Fruit fly (Drosophila melanogaster) whole organism, embryonic: ENCODE measurements around the gene Ptp10D.

Experiments
- BtbVII ChIP-seq: fragments of 200-800 bp; sonication (Bioruptor generic); optimal IDR thresholded peaks from 3 replicates; lab custom pipeline; 2017; ENCODE audit warnings: missing biosample characterization, mild to moderate bottlenecking, missing genetic modification characterization
- Bteb2 ChIP-seq: fragments of 200-800 bp; sonication (Bioruptor generic); optimal IDR thresholded peaks from 2 replicates; lab custom pipeline; 2016; ENCODE audit warnings: missing biosample characterization, missing genetic modification characterization
- C15 ChIP-seq: fragments of 200-800 bp; sonication (Bioruptor generic); IDR thresholded peaks from 3 replicates; pipeline ENCODE4 v1.3.6; 2022; ENCODE audit warnings: missing biosample characterization, missing genetic modification characterization
- CG15011 ChIP-seq: fragments of 200-800 bp; sonication (Bioruptor generic); optimal IDR thresholded peaks from 3 replicates; lab custom pipeline; 2018; ENCODE audit warnings: missing biosample characterization, mild to moderate bottlenecking, missing genetic modification characterization
- CG15514 ChIP-seq: fragments of 200-800 bp; sonication (Bioruptor generic); optimal IDR thresholded peaks from 3 replicates; lab custom pipeline; 2017; ENCODE audit warnings: missing biosample characterization, missing genetic modification characterization, mild to moderate bottlenecking, moderate library complexity, missing genetic modification reagents
- CG1602 ChIP-seq: fragments of 200-800 bp; sonication (Bioruptor generic); optimal IDR thresholded peaks from 3 replicates; lab custom pipeline; 2016; ENCODE audit warnings: missing biosample characterization, missing genetic modification characterization
- CG16863 ChIP-seq: fragments of 200-800 bp; sonication (Bioruptor generic); optimal IDR thresholded peaks from 3 replicates; lab custom pipeline; 2016; ENCODE audit warnings: missing biosample characterization, missing genetic modification characterization
- CG17186 ChIP-seq: fragments of 200-800 bp; sonication (Bioruptor generic); optimal IDR thresholded peaks from 3 replicates; lab custom pipeline; 2017; ENCODE audit warnings: missing biosample characterization, missing genetic modification reagents, missing genetic modification characterization
- CG2199 ChIP-seq: fragments of 200-800 bp; sonication (Bioruptor generic); IDR thresholded peaks from 3 replicates; pipeline ENCODE4 v1.3.6; 2022; ENCODE audit warnings: missing biosample characterization, missing genetic modification characterization
- CG2712 ChIP-seq: fragments of 200-800 bp; optimal IDR thresholded peaks from 3 replicates; lab custom pipeline; 2019; ENCODE audit warnings: missing biosample characterization, mild to moderate bottlenecking, missing genetic modification characterization, moderate library complexity
- CG2875 ChIP-seq: fragments of 200-800 bp; sonication (Bioruptor generic); optimal IDR thresholded peaks from 2 replicates; lab custom pipeline; 2017; ENCODE audit warnings: missing biosample characterization, mild to moderate bottlenecking, missing genetic modification characterization, missing genetic modification reagents
- CG3847 ChIP-seq: fragments of 200-800 bp; sonication (Bioruptor generic); IDR thresholded peaks from 2 replicates; pipeline ENCODE4 v1.3.6; 2022; ENCODE audit warnings: missing biosample characterization, missing genetic modification characterization
- CG4730 ChIP-seq: fragments of 200-800 bp; sonication (Bioruptor generic); IDR thresholded peaks from 2 replicates; pipeline ENCODE4 v1.3.6; 2022; ENCODE audit warnings: missing biosample characterization, missing genetic modification characterization
- CG4854 ChIP-seq: fragments of 200-800 bp; sonication (Bioruptor generic); optimal IDR thresholded peaks from 2 replicates; lab custom pipeline; 2016; ENCODE audit warnings: missing biosample characterization, missing genetic modification characterization, inconsistent platforms
- CG6654 ChIP-seq: fragments of 200-800 bp; sonication (Bioruptor generic); optimal IDR thresholded peaks from 2 replicates; lab custom pipeline; 2017; ENCODE audit warnings: missing biosample characterization, mild to moderate bottlenecking, missing genetic modification characterization
- CG6689 ChIP-seq: fragments of 200-800 bp; sonication (Bioruptor generic); IDR thresholded peaks from 2 replicates; pipeline ENCODE4 v1.3.6; 2022; ENCODE audit warnings: missing biosample characterization, missing genetic modification characterization
- CG7556 ChIP-seq: fragments of 200-800 bp; sonication (Bioruptor generic); optimal IDR thresholded peaks from 2 replicates; lab custom pipeline; 2017; ENCODE audit warnings: missing biosample characterization, mild to moderate bottlenecking, missing genetic modification characterization
- CG8388 ChIP-seq: fragments of 200-800 bp; sonication (Bioruptor generic); optimal IDR thresholded peaks from 2 replicates; lab custom pipeline; 2019; ENCODE audit warnings: missing biosample characterization, mild to moderate bottlenecking, missing genetic modification characterization, moderate library complexity
- CG8924 ChIP-seq: fragments of 200-800 bp; optimal IDR thresholded peaks from 3 replicates; lab custom pipeline; 2019; ENCODE audit warnings: missing biosample characterization, mild to moderate bottlenecking, missing genetic modification characterization, moderate library complexity
- CG9215 ChIP-seq: fragments of 200-800 bp; sonication (Bioruptor generic); IDR thresholded peaks from 2 replicates; pipeline ENCODE4 v1.3.6; 2022; ENCODE audit warnings: missing biosample characterization, missing genetic modification characterization
- CG9932 ChIP-seq: fragments of 200-800 bp; sonication (Bioruptor generic); IDR thresholded peaks from 2 replicates; pipeline ENCODE4 v1.3.6; 2022; ENCODE audit warnings: missing biosample characterization, missing genetic modification characterization
- Dfd ChIP-seq, 2 experiments: fragments of >200 bp; optimal IDR thresholded peaks; 2 replicates each; lab custom pipeline; 2017; ENCODE audit warnings: missing biosample characterization in 2 of 2, missing genetic modification characterization in 2 of 2
- Doc3 ChIP-seq: fragments of 200-800 bp; sonication (Bioruptor generic); IDR thresholded peaks from 3 replicates; pipeline ENCODE4 v1.3.6; 2022; ENCODE audit warnings: missing biosample characterization, missing genetic modification characterization; ENCODE audit not compliant: partially characterized antibody
- Elba2 ChIP-seq: fragments of 200-800 bp; sonication (Bioruptor generic); optimal IDR thresholded peaks from 3 replicates; lab custom pipeline; 2016; ENCODE audit warnings: missing biosample characterization, missing genetic modification characterization
- HLH3B ChIP-seq: fragments of 200-800 bp; sonication (Bioruptor generic); IDR thresholded peaks from 2 replicates; pipeline ENCODE4 v1.3.6; 2022; ENCODE audit warnings: missing biosample characterization, missing genetic modification characterization
- Hmx ChIP-seq: fragments of 200-800 bp; sonication (Bioruptor generic); optimal IDR thresholded peaks from 2 replicates; lab custom pipeline; 2016; ENCODE audit warnings: missing biosample characterization, missing genetic modification characterization
- MTF-1 ChIP-seq: fragments of 200-800 bp; sonication (Bioruptor generic); optimal IDR thresholded peaks from 2 replicates; lab custom pipeline; 2018; ENCODE audit warnings: missing biosample characterization, mild to moderate bottlenecking, missing genetic modification characterization, borderline replicate concordance
- Poxn ChIP-seq: fragments of 200-800 bp; sonication (Bioruptor generic); IDR thresholded peaks from 2 replicates; pipeline ENCODE4 v1.3.6; 2022; ENCODE audit warnings: missing biosample characterization, missing genetic modification characterization
- Scr ChIP-seq: fragments of 200-800 bp; sonication (Bioruptor generic); IDR thresholded peaks from 2 replicates; pipeline ENCODE4 v1.3.6; 2022; ENCODE audit warnings: missing biosample characterization, missing genetic modification characterization; ENCODE audit not compliant: partially characterized antibody
- Sox100B ChIP-seq: fragments of 200-800 bp; sonication (Bioruptor generic); optimal IDR thresholded peaks from 3 replicates; lab custom pipeline; 2018; ENCODE audit warnings: missing biosample characterization, mild to moderate bottlenecking, missing genetic modification characterization
- ase ChIP-seq: fragments of 200-800 bp; sonication (Bioruptor generic); IDR thresholded peaks from 3 replicates; pipeline ENCODE4 v1.3.6; 2022; ENCODE audit warnings: missing biosample characterization, missing genetic modification characterization
- bbx ChIP-seq: fragments of 200-800 bp; sonication (Bioruptor generic); IDR thresholded peaks from 2 replicates; pipeline ENCODE4 v1.3.6; 2022; ENCODE audit warnings: missing biosample characterization, missing genetic modification characterization; ENCODE audit not compliant: partially characterized antibody
- cato ChIP-seq: fragments of 200-800 bp; sonication (Bioruptor generic); optimal IDR thresholded peaks from 2 replicates; lab custom pipeline; 2016; ENCODE audit warnings: missing biosample characterization, missing genetic modification characterization, borderline replicate concordance
- chif ChIP-seq, 2 experiments: fragments of 200-800 bp; sonication (Bioruptor generic); optimal IDR thresholded peaks; 3 replicates each; lab custom pipeline; 2016; ENCODE audit warnings: missing biosample characterization in 2 of 2, missing genetic modification characterization in 2 of 2
- croc ChIP-seq: fragments of 200-800 bp; sonication (Bioruptor generic); conservative IDR thresholded peaks from 3 replicates; pipeline ENCODE4 v1.3.6; 2022; ENCODE audit warnings: missing biosample characterization, missing genetic modification characterization
- fd96Cb ChIP-seq: fragments of 200-800 bp; sonication (Bioruptor generic); optimal IDR thresholded peaks from 2 replicates; lab custom pipeline; 2018; ENCODE audit warnings: missing biosample characterization, mild to moderate bottlenecking, missing genetic modification characterization, moderate library complexity
- h ChIP-seq: fragments of >200 bp; optimal IDR thresholded peaks from 2 replicates; lab custom pipeline; 2017
- jing ChIP-seq: fragments of 200-800 bp; sonication (Bioruptor generic); optimal IDR thresholded peaks from 2 replicates; lab custom pipeline; 2018; ENCODE audit warnings: missing biosample characterization, mild to moderate bottlenecking, missing genetic modification characterization
- lov ChIP-seq, 2 experiments: fragments of 200-800 bp in 1 of 2; fragments of >200 bp in 1 of 2; sonication (Bioruptor generic) in 1 of 2; IDR thresholded peaks in 1 of 2; optimal IDR thresholded peaks in 1 of 2; 2 replicates in 1 of 2; 3 replicates in 1 of 2; pipeline versions ENCODE4 v1.3.6 to Lab custom; 2017 to 2022; ENCODE audit warnings: missing biosample characterization in 1 of 2, missing genetic modification characterization in 1 of 2
- phol ChIP-seq: fragments of 200-800 bp; sonication (Bioruptor generic); optimal IDR thresholded peaks from 3 replicates; lab custom pipeline; 2018; ENCODE audit warnings: missing biosample characterization, mild to moderate bottlenecking, missing genetic modification characterization, moderate library complexity
- rib ChIP-seq: fragments of 200-800 bp; sonication (Bioruptor generic); IDR thresholded peaks from 2 replicates; pipeline ENCODE4 v1.3.6; 2022; ENCODE audit warnings: missing biosample characterization, missing genetic modification characterization
- salm ChIP-seq: fragments of 200-800 bp; sonication (Bioruptor generic); optimal IDR thresholded peaks from 2 replicates; lab custom pipeline; 2018; ENCODE audit warnings: missing biosample characterization, mild to moderate bottlenecking, missing genetic modification characterization
- slp2 ChIP-seq: fragments of 200-800 bp; sonication (Bioruptor generic); optimal IDR thresholded peaks from 2 replicates; lab custom pipeline; 2016; ENCODE audit warnings: missing biosample characterization, missing genetic modification characterization
- tgo ChIP-seq: fragments of 200-800 bp; sonication (Bioruptor generic); IDR thresholded peaks from 3 replicates; pipeline ENCODE4 v1.3.6; 2022; ENCODE audit warnings: missing biosample characterization, missing genetic modification characterization
- unc-4 ChIP-seq: fragments of 200-800 bp; sonication (Bioruptor generic); IDR thresholded peaks from 2 replicates; pipeline ENCODE4 v1.3.6; 2022; ENCODE audit warnings: missing biosample characterization, missing genetic modification characterization; ENCODE audit not compliant: partially characterized antibody
- vnd ChIP-seq: fragments of 200-800 bp; sonication (Bioruptor generic); IDR thresholded peaks from 3 replicates; pipeline ENCODE4 v1.3.6; 2022; ENCODE audit warnings: missing biosample characterization, missing genetic modification characterization; ENCODE audit not compliant: partially characterized antibody
- zfh1 ChIP-seq: fragments of 200-800 bp; sonication (Bioruptor generic); IDR thresholded peaks from 3 replicates; pipeline ENCODE4 v1.3.6; 2022; ENCODE audit warnings: missing biosample characterization, missing genetic modification characterization

Ptp10D gene

DNA sequence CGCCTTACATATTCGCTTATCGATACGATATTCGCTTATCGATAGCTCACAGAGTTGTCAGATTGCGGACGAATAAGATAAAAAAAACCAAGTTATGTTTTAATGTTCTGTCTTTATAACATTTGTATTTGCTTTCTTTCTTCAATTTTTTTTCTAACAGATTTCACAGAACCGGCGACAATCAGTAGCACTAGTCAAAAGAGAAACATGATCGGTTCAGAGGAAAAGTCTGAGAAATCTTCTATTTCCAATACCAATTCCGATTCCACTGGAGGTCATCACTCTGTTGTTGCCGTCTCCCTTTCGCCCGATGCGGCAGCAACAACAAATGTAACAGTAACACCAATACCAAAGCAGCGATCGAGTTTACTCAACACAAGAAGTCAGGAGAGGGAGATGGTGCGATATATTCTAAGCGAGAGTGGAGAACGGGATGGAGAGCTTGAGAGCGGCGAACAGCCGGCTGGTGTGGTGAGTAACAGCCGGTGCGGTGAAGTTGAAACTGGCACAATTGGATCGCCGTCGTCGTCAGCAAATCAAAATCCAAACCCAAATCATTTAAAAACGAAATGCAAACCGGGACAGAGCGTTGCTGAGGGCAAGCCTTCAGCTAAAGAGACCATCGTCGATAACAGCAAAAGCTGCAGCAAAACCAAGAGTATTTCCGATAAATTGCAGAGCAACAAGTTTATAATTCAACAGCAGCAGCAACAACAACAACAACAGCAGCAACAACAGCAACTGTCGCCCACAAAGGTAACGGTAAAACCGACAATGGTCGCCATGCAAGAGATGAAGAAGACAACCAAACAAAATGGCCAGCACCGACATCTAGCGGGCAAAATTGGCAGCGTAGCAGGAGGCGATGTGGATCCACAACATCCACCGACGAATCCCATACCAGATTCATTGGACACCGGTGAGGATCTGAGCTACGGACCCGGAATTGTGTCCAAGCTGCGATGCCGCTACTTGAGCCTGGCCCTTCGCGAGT, 60.0 kb downstream of the Ptp10D start (continued):
- TF ChIP-seq MTF-1 (GFP tag; lab: Kevin White, UChicago), result no peak
- TF ChIP-seq Doc3 (GFP tag; lab: Robert Waterston, UW), result 0 out of 3 replicates have a peak, but pooled peaks have one; percentile 42
- peak; percentile 18 for TF ChIP-seq slp2 (GFP tag; lab: Kevin White, UChicago)
- TF ChIP-seq zfh1 (GFP tag; lab: Robert Waterston, UW), result peak; percentile 42; the same call in 1 of the 3 replicates
- peak; percentile 62 for TF ChIP-seq CG3847 (GFP tag; lab: Robert Waterston, UW)
- TF ChIP-seq Scr, result peak; percentile 69
- peak; percentile 75 for TF ChIP-seq CG9932
- no peak for TF ChIP-seq C15
- TF ChIP-seq CG2875, result no peak
- no peak for TF ChIP-seq CG17186 (GFP tag; lab: Kevin White, UChicago)
- no peak for TF ChIP-seq CG2199
- TF ChIP-seq unc-4 (GFP tag; lab: Robert Waterston, UW), result peak; percentile 67; the same call in 1 of the 2 replicates
- peak; percentile 60 for TF ChIP-seq phol (tag; lab: Kevin White, UChicago)
- TF ChIP-seq CG15011 (GFP tag; lab: Kevin White, UChicago), result no peak
- peak; percentile 25 for TF ChIP-seq fd96Cb (tag; lab: Kevin White, UChicago)
- no peak for TF ChIP-seq CG4730 (GFP tag; lab: Robert Waterston, UW)
- TF ChIP-seq Elba2 (GFP tag; lab: Kevin White, UChicago), result peak; percentile 17
- peak; percentile 64 for TF ChIP-seq CG9215
- 0 out of 2 replicates have a peak, but pooled peaks have one; percentile 11 for TF ChIP-seq HLH3B
- peak; percentile 2 for TF ChIP-seq CG8388
- peak; percentile 55 for TF ChIP-seq CG16863 (GFP tag; lab: Kevin White, UChicago)
- TF ChIP-seq CG6654, result no peak
- TF ChIP-seq tgo (GFP tag; lab: Robert Waterston, UW), result peak; percentile 19; the same call in 1 of the 3 replicates
- no peak for TF ChIP-seq croc (GFP tag; lab: Robert Waterston, UW)
- no peak for TF ChIP-seq h
- peak; percentile 50 for TF ChIP-seq CG6689 (GFP tag; lab: Robert Waterston, UW)
- peak; percentile 84 for TF ChIP-seq CG15514 (GFP tag; lab: Kevin White, UChicago)
- peak; percentile 25; the same call in 1 of the 3 replicates for TF ChIP-seq vnd (GFP tag; lab: Robert Waterston, UW)
- no peak; the same call in 2 of the 3 replicates for TF ChIP-seq ase
- TF ChIP-seq cato, result no peak
- TF ChIP-seq bbx, result no peak
- TF ChIP-seq jing, result no peak
- TF ChIP-seq BtbVII (GFP tag; lab: Kevin White, UChicago), result peak; percentile 59
- TF ChIP-seq rib (GFP tag; lab: Robert Waterston, UW), result no peak
- TF ChIP-seq CG2712 (tag; lab: Kevin White, UChicago), result peak; percentile 62
- TF ChIP-seq salm (tag; lab: Kevin White, UChicago), result no peak
- TF ChIP-seq Poxn (GFP tag; lab: Robert Waterston, UW), result no peak
- peak; percentile 38 for TF ChIP-seq CG4854 (GFP tag; lab: Kevin White, UChicago)
- peak; percentile 41 to 56 for TF ChIP-seq chif (GFP tag; optimal IDR thresholded peaks at IDR 0.05; lab: Kevin White, UChicago)
- peak; percentile 71 for TF ChIP-seq Bteb2 (GFP tag; lab: Kevin White, UChicago)
- peak; percentile 37 for TF ChIP-seq CG1602 (GFP tag; lab: Kevin White, UChicago)
- peak; percentile 50 for TF ChIP-seq Sox100B (GFP tag; lab: Kevin White, UChicago)
- peak; percentile 65 for TF ChIP-seq CG7556 (GFP tag; lab: Kevin White, UChicago)
- TF ChIP-seq Dfd (GFP tag; optimal IDR thresholded peaks at IDR 0.05; lab: Kevin White, UChicago), result no peak
- no peak for TF ChIP-seq lov (optimal IDR thresholded peaks at IDR 0.05; lab: Kevin White, UChicago)
- TF ChIP-seq lov (GFP tag; IDR thresholded peaks at IDR 0.05; lab: Robert Waterston, UW), result no peak
- TF ChIP-seq Hmx, result peak; percentile 32
- TF ChIP-seq CG8924, result peak; percentile 76
